Fruit fly (Drosophila melanogaster) whole organism, embryonic: ENCODE data around the gene CG8312.

Source experiments
- BtbVII ChIP-seq: fragments of 200-800 bp; sonication (Bioruptor generic); optimal IDR thresholded peaks from 3 replicates; lab custom pipeline; 2017; ENCODE audit warnings: missing biosample characterization, mild to moderate bottlenecking, missing genetic modification characterization
- CG10431 ChIP-seq: fragments of 200-800 bp; sonication (Bioruptor generic); optimal IDR thresholded peaks from 3 replicates; lab custom pipeline; 2018; ENCODE audit warnings: missing biosample characterization, mild to moderate bottlenecking, missing genetic modification characterization
- CG12659 ChIP-seq: fragments of 200-800 bp; sonication (Bioruptor generic); optimal IDR thresholded peaks from 3 replicates; lab custom pipeline; 2017; ENCODE audit warnings: mild to moderate bottlenecking, missing biosample characterization, missing genetic modification reagents, missing genetic modification characterization
- CG13123 ChIP-seq: fragments of 200-800 bp; sonication (Bioruptor generic); optimal IDR thresholded peaks from 2 replicates; lab custom pipeline; 2016; ENCODE audit warnings: missing biosample characterization, missing genetic modification characterization
- CG1529 ChIP-seq: fragments of 200-800 bp; sonication (Bioruptor generic); optimal IDR thresholded peaks from 3 replicates; lab custom pipeline; 2018; ENCODE audit warnings: missing biosample characterization, missing genetic modification characterization
- CG16779 ChIP-seq: fragments of 200-800 bp; sonication (Bioruptor generic); IDR thresholded peaks from 2 replicates; pipeline ENCODE4 v1.3.6; 2022; ENCODE audit warnings: missing biosample characterization, missing genetic modification characterization
- CG17612 ChIP-seq: fragments of 200-800 bp; sonication (Bioruptor generic); IDR thresholded peaks from 2 replicates; pipeline ENCODE4 v1.3.6; 2022; ENCODE audit warnings: missing biosample characterization, missing genetic modification characterization
- CG17829 ChIP-seq: fragments of 200-800 bp; optimal IDR thresholded peaks from 2 replicates; lab custom pipeline; 2019; ENCODE audit warnings: missing biosample characterization, mild to moderate bottlenecking, missing genetic modification characterization, moderate library complexity
- CG18262 ChIP-seq: fragments of 200-800 bp; optimal IDR thresholded peaks from 3 replicates; lab custom pipeline; 2019; ENCODE audit warnings: missing biosample characterization, mild to moderate bottlenecking, missing genetic modification characterization, moderate library complexity
- CG2116 ChIP-seq: fragments of 200-800 bp; sonication (Bioruptor generic); optimal IDR thresholded peaks from 3 replicates; lab custom pipeline; 2018; ENCODE audit warnings: missing biosample characterization, mild to moderate bottlenecking, missing genetic modification characterization
- CG31441 ChIP-seq: fragments of 200-800 bp; sonication (Bioruptor generic); IDR thresholded peaks from 2 replicates; pipeline ENCODE4 v1.3.6; 2022; ENCODE audit warnings: missing biosample characterization, missing genetic modification characterization
- CG3995 ChIP-seq: fragments of 200-800 bp; sonication (Bioruptor generic); optimal IDR thresholded peaks from 3 replicates; lab custom pipeline; 2016; ENCODE audit warnings: missing biosample characterization, missing genetic modification characterization
- CG4424 ChIP-seq: fragments of 200-800 bp; sonication (Bioruptor generic); optimal IDR thresholded peaks from 3 replicates; lab custom pipeline; 2016; ENCODE audit warnings: missing biosample characterization, missing genetic modification characterization
- Camta ChIP-seq: fragments of 200-800 bp; sonication (Bioruptor generic); optimal IDR thresholded peaks from 2 replicates; lab custom pipeline; 2016; ENCODE audit warnings: missing biosample characterization, missing genetic modification characterization
- Deaf1 ChIP-seq: fragments of 200-800 bp; optimal IDR thresholded peaks from 3 replicates; lab custom pipeline; 2019; ENCODE audit warnings: missing biosample characterization, mild to moderate bottlenecking, missing genetic modification characterization, moderate library complexity
- E2f2 ChIP-seq: fragments of 200-800 bp; sonication (Bioruptor generic); IDR thresholded peaks from 2 replicates; pipeline ENCODE4 v1.3.6; 2022; ENCODE audit warnings: missing biosample characterization, missing genetic modification characterization
- GATAe ChIP-seq: fragments of 200-800 bp; sonication (Bioruptor generic); conservative IDR thresholded peaks from 2 replicates; pipeline ENCODE4 v1.3.6; 2022; ENCODE audit warnings: missing biosample characterization, missing genetic modification characterization
- Hr51 ChIP-seq, 2 experiments: fragments of 200-800 bp; sonication (Bioruptor generic); optimal IDR thresholded peaks; 2 replicates in 1 of 2; 3 replicates in 1 of 2; lab custom pipeline; 2016 to 2018; ENCODE audit warnings: missing biosample characterization in 2 of 2, missing genetic modification characterization in 2 of 2, mild to moderate bottlenecking in 1 of 2, moderate library complexity in 1 of 2
- Hr78 ChIP-seq, 2 experiments: fragments of 200-800 bp in 1 of 2; fragments of >200 bp in 1 of 2; sonication (Bioruptor generic) in 1 of 2; optimal IDR thresholded peaks; 2 replicates each; lab custom pipeline; 2017 to 2019; ENCODE audit warnings: missing biosample characterization in 2 of 2, missing genetic modification characterization in 2 of 2, mild to moderate bottlenecking in 1 of 2, moderate library complexity in 1 of 2
- MESR4 ChIP-seq: fragments of 200-800 bp; sonication (Bioruptor generic); optimal IDR thresholded peaks from 2 replicates; lab custom pipeline; 2018; ENCODE audit warnings: missing biosample characterization, mild to moderate bottlenecking, missing genetic modification characterization, moderate library complexity
- Med ChIP-seq: fragments of 200-800 bp; sonication (Bioruptor generic); peaks from one replicate; lab custom pipeline; 2016; ENCODE audit warnings: missing biosample characterization, missing genetic modification characterization, mild to moderate bottlenecking, inconsistent platforms, moderate library complexity
- Nf-YC ChIP-seq: fragments of 200-800 bp; optimal IDR thresholded peaks from 3 replicates; lab custom pipeline; 2019; ENCODE audit warnings: missing biosample characterization, mild to moderate bottlenecking, missing genetic modification characterization, moderate library complexity
- Pdp1 ChIP-seq, 2 experiments: fragments of 200-800 bp; sonication (Bioruptor generic); optimal IDR thresholded peaks; 3 replicates each; lab custom pipeline; 2016; ENCODE audit warnings: missing biosample characterization in 2 of 2, missing genetic modification characterization in 2 of 2, mild to moderate bottlenecking in 1 of 2, moderate library complexity in 1 of 2
- YL-1 ChIP-seq: fragments of 200-800 bp; sonication (Bioruptor generic); optimal IDR thresholded peaks from 3 replicates; lab custom pipeline; 2017; ENCODE audit warnings: missing biosample characterization, mild to moderate bottlenecking, missing genetic modification characterization
- bbx ChIP-seq: fragments of 200-800 bp; sonication (Bioruptor generic); IDR thresholded peaks from 2 replicates; pipeline ENCODE4 v1.3.6; 2022; ENCODE audit warnings: missing biosample characterization, missing genetic modification characterization; ENCODE audit not compliant: partially characterized antibody
- bowl ChIP-seq: fragments of 200-800 bp; sonication (Bioruptor generic); IDR thresholded peaks from 2 replicates; pipeline ENCODE4 v1.3.6; 2022; ENCODE audit warnings: missing biosample characterization, missing genetic modification characterization
- btn ChIP-seq: fragments of 200-800 bp; sonication (Bioruptor generic); optimal IDR thresholded peaks from 2 replicates; lab custom pipeline; 2016; ENCODE audit warnings: missing biosample characterization, missing genetic modification characterization
- cg ChIP-seq: fragments of 200-800 bp; sonication (Bioruptor generic); optimal IDR thresholded peaks from 3 replicates; lab custom pipeline; 2019; ENCODE audit warnings: missing biosample characterization, mild to moderate bottlenecking, missing genetic modification characterization, moderate library complexity
- ewg ChIP-seq: fragments of 200-800 bp; sonication (Bioruptor generic); optimal IDR thresholded peaks from 3 replicates; lab custom pipeline; 2017; ENCODE audit warnings: mild to moderate bottlenecking, missing biosample characterization, missing genetic modification reagents, missing genetic modification characterization
- hth ChIP-seq: fragments of >200 bp; optimal IDR thresholded peaks from 2 replicates; lab custom pipeline; 2017; ENCODE audit warnings: inconsistent platforms
- jing ChIP-seq: fragments of 200-800 bp; sonication (Bioruptor generic); optimal IDR thresholded peaks from 2 replicates; lab custom pipeline; 2018; ENCODE audit warnings: missing biosample characterization, mild to moderate bottlenecking, missing genetic modification characterization
- kah ChIP-seq: fragments of 200-800 bp; sonication (Bioruptor generic); optimal IDR thresholded peaks from 2 replicates; lab custom pipeline; 2018; ENCODE audit warnings: missing biosample characterization, mild to moderate bottlenecking, missing genetic modification characterization
- lola ChIP-seq, 3 experiments: fragments of >200 bp in 2 of 3; fragments of 200-800 bp in 1 of 3; sonication (Bioruptor generic) in 1 of 3; optimal IDR thresholded peaks; 2 replicates each; lab custom pipeline; 2017 to 2019; ENCODE audit warnings: missing biosample characterization in 3 of 3, missing genetic modification characterization in 3 of 3, mild to moderate bottlenecking in 1 of 3, moderate library complexity in 1 of 3
- mam ChIP-seq: fragments of 200-800 bp; sonication (Bioruptor generic); optimal IDR thresholded peaks from 3 replicates; lab custom pipeline; 2016; ENCODE audit warnings: missing biosample characterization, missing genetic modification characterization
- nau ChIP-seq: fragments of 200-800 bp; sonication (Bioruptor generic); optimal IDR thresholded peaks from 3 replicates; lab custom pipeline; 2017; ENCODE audit warnings: missing biosample characterization, mild to moderate bottlenecking, missing genetic modification characterization, missing genetic modification reagents
- nerfin-1 ChIP-seq: fragments of 200-800 bp; sonication (Bioruptor generic); optimal IDR thresholded peaks from 3 replicates; lab custom pipeline; 2019; ENCODE audit warnings: missing biosample characterization, mild to moderate bottlenecking, missing genetic modification characterization, moderate library complexity
- onecut ChIP-seq: fragments of 200-800 bp; sonication (Bioruptor generic); IDR thresholded peaks from 2 replicates; pipeline ENCODE4 v1.3.6; 2022; ENCODE audit warnings: missing biosample characterization, missing genetic modification characterization
- ro ChIP-seq: fragments of 200-800 bp; sonication (Bioruptor generic); IDR thresholded peaks from 2 replicates; pipeline ENCODE4 v1.3.6; 2022; ENCODE audit warnings: missing biosample characterization, missing genetic modification characterization
- seq ChIP-seq: fragments of 200-800 bp; sonication (Bioruptor generic); IDR thresholded peaks from 2 replicates; pipeline ENCODE4 v1.3.6; 2022; ENCODE audit warnings: missing biosample characterization, missing genetic modification characterization
- so ChIP-seq: fragments of 200-800 bp; sonication (Bioruptor generic); IDR thresholded peaks from 3 replicates; pipeline ENCODE4 v1.3.6; 2022; ENCODE audit warnings: missing biosample characterization, missing genetic modification characterization
- sqz ChIP-seq: fragments of 200-800 bp; sonication (Bioruptor generic); optimal IDR thresholded peaks from 3 replicates; lab custom pipeline; 2018; ENCODE audit warnings: missing biosample characterization, mild to moderate bottlenecking, missing genetic modification characterization
- tap ChIP-seq: fragments of 200-800 bp; optimal IDR thresholded peaks from 3 replicates; lab custom pipeline; 2019; ENCODE audit warnings: missing biosample characterization, mild to moderate bottlenecking, missing genetic modification characterization, moderate library complexity
- trem ChIP-seq: fragments of 200-800 bp; optimal IDR thresholded peaks from 3 replicates; lab custom pipeline; 2019; ENCODE audit warnings: missing biosample characterization, mild to moderate bottlenecking, missing genetic modification characterization, moderate library complexity

CG8312 gene

DNA sequence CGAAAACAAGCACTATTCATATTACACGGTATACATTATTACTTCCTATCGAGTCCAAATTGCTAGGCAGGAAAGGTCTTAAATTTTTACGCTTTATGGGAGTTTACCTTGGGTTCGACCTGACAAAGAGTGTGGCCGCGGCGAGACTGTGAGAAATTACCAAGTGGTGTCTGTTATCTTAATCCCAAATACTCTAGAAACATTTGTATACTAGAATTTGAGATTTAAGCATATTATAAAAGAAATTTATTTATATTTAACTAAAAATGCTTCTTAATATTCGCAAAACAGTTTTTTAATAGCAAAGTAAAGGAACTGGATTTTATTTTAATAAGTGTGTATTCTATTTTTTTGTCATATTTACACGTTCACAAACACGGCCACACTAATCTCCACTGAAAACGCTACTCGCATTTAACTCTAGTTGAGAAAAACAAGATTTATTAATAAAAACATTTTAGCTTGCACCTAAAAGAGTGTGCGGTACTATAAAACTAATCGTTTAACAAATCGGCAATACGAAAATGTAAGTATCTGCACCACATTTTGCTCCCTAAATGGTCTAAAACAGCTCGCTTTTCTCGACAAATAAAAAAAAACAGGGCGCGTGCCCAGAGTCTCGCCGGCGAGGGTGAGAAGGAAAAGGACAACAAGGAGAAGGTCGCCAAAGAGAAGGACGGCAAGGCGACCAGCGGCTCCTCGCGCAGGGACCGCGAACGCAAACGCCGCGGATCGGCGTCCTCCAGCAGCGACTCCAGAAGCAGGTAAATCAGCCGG, 39.3 kb upstream of the CG8312 start, which contains the start of the genes mura and RnpS1 (continued):
- TF ChIP-seq trem (tag; lab: Kevin White, UChicago) (peak; percentile 69), CG13123 (GFP tag; lab: Kevin White, UChicago) (no peak), CG31441 (GFP tag; lab: Robert Waterston, UW) (no peak), sqz (GFP tag; lab: Kevin White, UChicago) (peak; percentile 59), Camta (no peak), MESR4 (GFP tag; lab: Kevin White, UChicago) (peak; percentile 72), CG16779 (GFP tag; lab: Robert Waterston, UW) (no peak), CG17829 (tag; lab: Kevin White, UChicago) (peak; percentile 11), btn (GFP tag; lab: Kevin White, UChicago) (no peak), Pdp1 (GFP tag; optimal IDR thresholded peaks at IDR 0.05; lab: Kevin White, UChicago) (no peak), CG12659 (GFP tag; lab: Kevin White, UChicago) (peak; percentile 43), ewg (GFP tag; lab: Kevin White, UChicago) (peak; percentile 56), CG10431 (GFP tag; lab: Kevin White, UChicago) (no peak), seq (GFP tag; lab: Robert Waterston, UW) (no peak), CG2116 (GFP tag; lab: Kevin White, UChicago) (peak; percentile 25), Hr78 (GFP tag; optimal IDR thresholded peaks at IDR 0.05; lab: Kevin White, UChicago) (peak in 1 of 2 experiments; percentile 95), cg (no peak), bowl (no peak), CG4424 (no peak), lola (GFP tag; optimal IDR thresholded peaks at IDR 0.05; lab: Kevin White, UChicago) (no peak), kah (peak; percentile 53), jing (GFP tag; lab: Kevin White, UChicago) (no peak), onecut (GFP tag; lab: Robert Waterston, UW) (no peak), GATAe (GFP tag; lab: Robert Waterston, UW) (no peak), Nf-YC (peak; percentile 14), E2f2 (no peak), BtbVII (no peak), CG17612 (GFP tag; lab: Robert Waterston, UW) (no peak), Deaf1 (tag; lab: Kevin White, UChicago) (no peak), Med (peak; percentile 52), hth (no peak), so (GFP tag; lab: Robert Waterston, UW) (no peak), tap (tag; lab: Kevin White, UChicago) (no peak), mam (GFP tag; lab: Kevin White, UChicago) (no peak), YL-1 (GFP tag; lab: Kevin White, UChicago) (peak; percentile 30), ro (no peak), nau (GFP tag; lab: Kevin White, UChicago) (no peak), CG1529 (GFP tag; lab: Kevin White, UChicago) (no peak), nerfin-1 (tag; lab: Kevin White, UChicago) (no peak), bbx (GFP tag; lab: Robert Waterston, UW) (no peak), CG3995 (no peak), Hr51 (GFP tag; optimal IDR thresholded peaks at IDR 0.05; lab: Kevin White, UChicago) (no peak), CG18262 (tag; lab: Kevin White, UChicago) (no peak)
